Worm (Caenorhabditis elegans) whole organism, L1 larva: ENCODE results near the gene srlf-21.
"Not testable (repeated sequence)": the region's sequence is repeated elsewhere in the genome, so short reads cannot be mapped to it uniquely, and the experiment has no call there.

Source experiments
- C04F5.9 ChIP-seq: sonication (generic microtip); optimal IDR thresholded peaks from 2 replicates; lab custom pipeline; 2016; ENCODE audit warnings: missing genetic modification characterization, missing compliant biosample characterization
- C16A3.4 ChIP-seq: fragments of 150-350 bp; optimal IDR thresholded peaks from 2 replicates; lab custom pipeline; 2014; ENCODE audit warnings: missing biosample characterization, missing genetic modification characterization
- F16B12.6 ChIP-seq: fragments of 150-350 bp; optimal IDR thresholded peaks from 2 replicates; lab custom pipeline; 2014; ENCODE audit warnings: missing biosample characterization, missing genetic modification characterization
- alr-1 ChIP-seq: fragments of 200-800 bp; sonication (Bioruptor generic); optimal IDR thresholded peaks from 2 replicates; lab custom pipeline; 2018; ENCODE audit warnings: borderline replicate concordance, mild to moderate bottlenecking, missing genetic modification characterization, missing compliant biosample characterization
- aly-2 ChIP-seq: fragments of 150-350 bp; optimal IDR thresholded peaks from 2 replicates; lab custom pipeline; 2014; ENCODE audit warnings: missing biosample characterization, missing genetic modification characterization
- ama-1 ChIP-seq: fragments of 150-350 bp; optimal IDR thresholded peaks from 2 replicates; lab custom pipeline; 2014
- ceh-63 ChIP-seq: fragments of 200-800 bp; sonication (Bioruptor generic); optimal IDR thresholded peaks from 2 replicates; lab custom pipeline; 2018; ENCODE audit warnings: mild to moderate bottlenecking, missing genetic modification characterization, missing compliant biosample characterization
- ceh-8 ChIP-seq: fragments of 200-800 bp; sonication (Bioruptor generic); optimal IDR thresholded peaks from 2 replicates; lab custom pipeline; 2018; ENCODE audit warnings: mild to moderate bottlenecking, missing genetic modification characterization, moderate library complexity, missing compliant biosample characterization
- dsc-1 ChIP-seq: sonication (generic microtip); optimal IDR thresholded peaks from 2 replicates; lab custom pipeline; 2016; ENCODE audit warnings: mild to moderate bottlenecking, missing genetic modification characterization, missing compliant biosample characterization
- efl-1 ChIP-seq, 4 experiments: fragments of 150-350 bp; optimal IDR thresholded peaks in 3 of 4; peaks in 1 of 4; 1 replicate in 1 of 4; 2 replicates in 3 of 4; lab custom pipeline; 2014; ENCODE audit warnings: missing biosample characterization in 2 of 4, missing genetic modification characterization in 2 of 4, missing genetic modification reagents in 2 of 4
- egl-13 ChIP-seq: sonication (generic microtip); optimal IDR thresholded peaks from 2 replicates; lab custom pipeline; 2016; ENCODE audit warnings: missing genotype, missing genetic modification reagents, missing genetic modification characterization, missing compliant biosample characterization
- egl-27 ChIP-seq, 2 experiments: fragments of 150-350 bp in 1 of 2; sonication (generic microtip); optimal IDR thresholded peaks; 3 replicates each; lab custom pipeline; 2017 to 2018; ENCODE audit warnings: missing biosample characterization in 2 of 2, missing genetic modification characterization in 2 of 2, missing genetic modification reagents in 2 of 2
- ets-5 ChIP-seq: fragments of 200-800 bp; sonication (Bioruptor generic); IDR thresholded peaks from 2 replicates; pipeline ENCODE4 v1.3.6; 2022; ENCODE audit warnings: missing genetic modification characterization, missing compliant biosample characterization
- fos-1 ChIP-seq: fragments of 150-350 bp; optimal IDR thresholded peaks from 2 replicates; lab custom pipeline; 2014; ENCODE audit warnings: missing biosample characterization, missing genetic modification characterization
- hlh-17 ChIP-seq: fragments of 200-800 bp; sonication (Bioruptor generic); optimal IDR thresholded peaks from 2 replicates; lab custom pipeline; 2018; ENCODE audit warnings: missing genetic modification characterization, mild to moderate bottlenecking, missing compliant biosample characterization, moderate library complexity, borderline replicate concordance
- hpl-2 ChIP-seq: fragments of 150-350 bp; optimal IDR thresholded peaks from 2 replicates; lab custom pipeline; 2014; ENCODE audit warnings: missing biosample characterization, missing genetic modification reagents, missing genetic modification characterization
- isw-1 ChIP-seq: fragments of 200-800 bp; sonication (Bioruptor generic); IDR thresholded peaks from 2 replicates; pipeline ENCODE4 v1.3.6; 2022; ENCODE audit warnings: missing genetic modification characterization, missing compliant biosample characterization
- lin-13 ChIP-seq: fragments of 150-350 bp; optimal IDR thresholded peaks from 2 replicates; lab custom pipeline; 2014; ENCODE audit warnings: missing biosample characterization, missing genetic modification reagents, missing genetic modification characterization
- lin-35 ChIP-seq, 2 experiments: fragments of 150-350 bp; optimal IDR thresholded peaks; 2 replicates each; lab custom pipeline; 2014; ENCODE audit warnings: missing biosample characterization in 2 of 2, missing genetic modification characterization in 2 of 2, missing genetic modification reagents in 2 of 2
- mdl-1 ChIP-seq, 2 experiments: fragments of 150-350 bp; optimal IDR thresholded peaks; 2 replicates each; lab custom pipeline; 2014 to 2017; ENCODE audit warnings: missing biosample characterization in 2 of 2, missing genetic modification characterization in 2 of 2, inconsistent platforms in 1 of 2
- nhr-11 ChIP-seq: fragments of 150-350 bp; optimal IDR thresholded peaks from 2 replicates; lab custom pipeline; 2014; ENCODE audit warnings: missing biosample characterization, missing genetic modification characterization
- nhr-19 ChIP-seq: fragments of 200-800 bp; sonication (Bioruptor generic); conservative IDR thresholded peaks from 2 replicates; pipeline ENCODE4 v1.3.6; 2022; ENCODE audit warnings: missing genetic modification characterization, missing compliant biosample characterization
- nhr-20 ChIP-seq: sonication (generic microtip); optimal IDR thresholded peaks from 2 replicates; lab custom pipeline; 2016; ENCODE audit warnings: mild to moderate bottlenecking, missing genetic modification characterization, missing compliant biosample characterization
- nhr-237 ChIP-seq: fragments of 150-350 bp; optimal IDR thresholded peaks from 2 replicates; lab custom pipeline; 2014; ENCODE audit warnings: missing biosample characterization, missing genetic modification characterization
- nhr-28 ChIP-seq: fragments of 150-350 bp; optimal IDR thresholded peaks from 2 replicates; lab custom pipeline; 2014; ENCODE audit warnings: missing biosample characterization, missing genetic modification characterization
- nhr-76 ChIP-seq: sonication (generic microtip); optimal IDR thresholded peaks from 2 replicates; lab custom pipeline; 2017; ENCODE audit warnings: missing biosample characterization, missing genetic modification characterization
- nhr-84 ChIP-seq: sonication (generic microtip); optimal IDR thresholded peaks from 2 replicates; lab custom pipeline; 2017; ENCODE audit warnings: missing biosample characterization, missing genetic modification characterization
- nhr-90 ChIP-seq: sonication (generic microtip); optimal IDR thresholded peaks from 2 replicates; lab custom pipeline; 2016; ENCODE audit warnings: mild to moderate bottlenecking, missing genetic modification characterization, missing compliant biosample characterization; ENCODE audit not compliant: poor library complexity
- pag-3 ChIP-seq: sonication (generic microtip); optimal IDR thresholded peaks from 2 replicates; lab custom pipeline; 2017; ENCODE audit warnings: missing genetic modification characterization, mild to moderate bottlenecking, missing compliant biosample characterization, antibody characterized with exemption, borderline replicate concordance; ENCODE audit not compliant: insufficient read depth
- skn-1 ChIP-seq: fragments of 150-350 bp; optimal IDR thresholded peaks from 2 replicates; lab custom pipeline; 2014; ENCODE audit warnings: missing biosample characterization, missing genetic modification characterization
- sox-4 ChIP-seq: sonication (generic microtip); optimal IDR thresholded peaks from 2 replicates; lab custom pipeline; 2016; ENCODE audit warnings: missing genetic modification characterization, missing compliant biosample characterization
- sup-37 ChIP-seq: fragments of 200-800 bp; sonication (Bioruptor generic); optimal IDR thresholded peaks from 2 replicates; lab custom pipeline; 2018; ENCODE audit warnings: mild to moderate bottlenecking, missing genetic modification characterization, missing compliant biosample characterization
- tbx-2 ChIP-seq: sonication (generic microtip); optimal IDR thresholded peaks from 2 replicates; lab custom pipeline; 2016; ENCODE audit warnings: missing genetic modification characterization, missing compliant biosample characterization
- unc-130 ChIP-seq: fragments of 150-350 bp; optimal IDR thresholded peaks from 2 replicates; lab custom pipeline; 2017; ENCODE audit warnings: missing biosample characterization, missing genetic modification characterization, inconsistent platforms
- unc-30 ChIP-seq: sonication (generic microtip); optimal IDR thresholded peaks from 2 replicates; lab custom pipeline; 2017; ENCODE audit warnings: missing biosample characterization, missing genetic modification characterization
- unc-86 ChIP-seq: sonication (generic microtip); optimal IDR thresholded peaks from 2 replicates; lab custom pipeline; 2016; ENCODE audit warnings: missing genetic modification characterization, missing compliant biosample characterization
- zip-4 ChIP-seq: fragments of 200-800 bp; sonication (Bioruptor generic); optimal IDR thresholded peaks from 2 replicates; lab custom pipeline; 2018; ENCODE audit warnings: mild to moderate bottlenecking, missing genetic modification characterization, moderate library complexity, missing compliant biosample characterization
- ztf-4 ChIP-seq: fragments of 150-350 bp; optimal IDR thresholded peaks from 2 replicates; lab custom pipeline; 2014; ENCODE audit warnings: missing biosample characterization, missing genetic modification characterization

The srlf-21 gene

ce11 chrV:903460-903859 lies 13.1 kb upstream of the srlf-21 start, which contains the start of gene fmo-5 (continued):
- TF ChIP-seq C04F5.9 (tag; lab: Kevin White, UChicago), result no peak
- no peak for TF ChIP-seq egl-13
- TF ChIP-seq isw-1 (GFP tag; lab: Robert Waterston, UW), result no peak
- TF ChIP-seq dsc-1 (tag; lab: Kevin White, UChicago), result no peak
- no peak for TF ChIP-seq ets-5 (GFP tag; lab: Robert Waterston, UW)

DNA sequence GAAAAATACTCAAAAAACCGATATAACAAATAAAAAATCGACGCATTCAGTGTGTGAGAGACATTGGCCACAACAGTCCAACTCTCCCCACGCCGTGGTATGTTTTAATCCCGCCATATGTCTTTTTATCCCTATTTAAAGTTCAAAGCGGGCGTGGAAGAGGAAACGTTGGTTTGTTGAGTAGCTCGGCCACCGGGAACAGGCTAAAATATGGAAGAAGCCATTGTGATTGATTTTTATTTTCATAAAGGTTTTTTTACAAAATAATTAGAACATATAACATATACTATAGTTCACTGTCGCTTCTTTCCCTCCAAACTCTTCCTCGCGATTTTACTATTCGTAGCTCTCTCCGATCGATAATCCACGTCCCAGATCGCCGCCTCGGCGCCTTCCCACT lies 8.8 kb upstream of the srlf-21 start, which contains the start of gene nas-32:
Gene nas-32, minus strand, starts transcription at position 101 of the 400 bp plus-strand sequence.
- TF ChIP-seq sox-4 (tag; lab: Kevin White, UChicago) (no peak), lin-13 (GFP tag; lab: Kevin White, UChicago) (no peak), fos-1 (no peak), nhr-11 (tag; lab: Kevin White, UChicago) (no peak), nhr-84 (no peak), pag-3 (no peak), nhr-28 (tag; lab: Kevin White, UChicago) (no peak), nhr-19 (GFP tag; lab: Robert Waterston, UW) (no peak), isw-1 (GFP tag; lab: Robert Waterston, UW) (no peak), zip-4 (GFP tag; lab: Kevin White, UChicago) (no peak), ceh-8 (GFP tag; lab: Kevin White, UChicago) (no peak), mdl-1 (tag; optimal IDR thresholded peaks at IDR 0.05; lab: Kevin White, UChicago) (no peak), ceh-63 (GFP tag; lab: Kevin White, UChicago) (no peak), unc-130 (no peak), unc-86 (no peak), F16B12.6 (tag; lab: Kevin White, UChicago) (no peak)

ce11 chrV:893437-894018 lies 3.2 kb upstream of the srlf-21 start, which contains the start of the genes srlf-23 and srlf-20:
Gene srlf-23, minus strand, starts transcription at chrV:893537.
Gene srlf-20, plus strand, starts transcription at chrV:893968.
- TF ChIP-seq isw-1 (GFP tag; lab: Robert Waterston, UW), result no peak
- TF ChIP-seq ztf-4 (tag; lab: Kevin White, UChicago), result no peak
- TF ChIP-seq hpl-2 (GFP tag; lab: Kevin White, UChicago), result no peak
- TF ChIP-seq ama-1 (lab: Kevin White, UChicago), result no peak
- no peak for TF ChIP-seq nhr-237 (tag; lab: Kevin White, UChicago)
- no peak for TF ChIP-seq nhr-90 (tag; lab: Kevin White, UChicago)
- TF ChIP-seq nhr-20 (tag; lab: Kevin White, UChicago), result no peak
- TF ChIP-seq C16A3.4 (tag; lab: Kevin White, UChicago), result no peak
- TF ChIP-seq alr-1 (tag; lab: Kevin White, UChicago), result no peak
- no peak for TF ChIP-seq aly-2 (tag; lab: Kevin White, UChicago)

- TF ChIP-seq efl-1 (optimal IDR thresholded peaks at IDR 0.05; lab: Kevin White, UChicago); efl-1 (GFP tag; optimal IDR thresholded peaks at IDR 0.05 in 1 of 2; lab: Kevin White, UChicago); tbx-2 (tag; lab: Kevin White, UChicago); unc-30: not testable (repeated sequence)
- TF ChIP-seq, all 84 proteins: peak for 0; not testable (repeated sequence) for 84
These were observed 512 bp upstream of the srlf-21 start, which contains the start of gene srlf-22 for ce11 chrV:890835-891234. Gene srlf-22, plus strand, starts transcription at chrV:891135.

DNA sequence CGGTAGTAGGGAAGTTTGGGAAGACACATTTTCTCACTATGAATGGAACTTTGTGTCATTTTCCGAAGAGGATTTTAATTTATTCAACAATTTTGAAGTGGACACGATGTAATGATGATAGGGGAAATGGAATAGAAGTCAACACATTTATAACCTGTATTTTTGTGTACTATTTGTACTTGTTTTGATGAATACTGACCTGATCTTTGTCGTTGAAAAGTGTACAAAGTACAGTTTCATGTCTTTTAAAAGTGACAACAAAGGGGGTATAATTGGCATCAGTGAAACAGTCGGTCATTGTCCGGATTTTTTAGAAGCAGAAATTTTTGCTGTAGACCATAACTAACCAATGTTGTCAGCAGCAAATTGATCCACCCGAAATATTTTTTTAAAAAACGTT lies 1.1 kb downstream of the srlf-21 start, which contains the start of gene T02B11.6:
Gene T02B11.6, minus strand, starts transcription at position 101 of the 400 bp plus-strand sequence.
- TF ChIP-seq skn-1 (no peak), nhr-76 (tag; lab: Kevin White, UChicago) (no peak), zip-4 (GFP tag; lab: Kevin White, UChicago) (no peak), lin-35 (GFP tag; optimal IDR thresholded peaks at IDR 0.05; lab: Kevin White, UChicago) (no peak), hlh-17 (GFP tag; lab: Kevin White, UChicago) (no peak), ztf-4 (tag; lab: Kevin White, UChicago) (no peak), sup-37 (no peak), egl-27 (tag; optimal IDR thresholded peaks at IDR 0.05; lab: Kevin White, UChicago) (no peak), efl-1 (optimal IDR thresholded peaks at IDR 0.05; lab: Kevin White, UChicago) (no peak), efl-1 (GFP tag; optimal IDR thresholded peaks at IDR 0.05 in 1 of 2; lab: Kevin White, UChicago) (no peak), nhr-28 (tag; lab: Kevin White, UChicago) (no peak)
- TF ChIP-seq, all 84 proteins: peak for 0
